Worm (Caenorhabditis elegans) whole organism, L3 larva: ENCODE measurements around the gene sftb-6.

ENCODE experiments used
- eor-1 ChIP-seq, 2 experiments: fragments of 150-350 bp; optimal IDR thresholded peaks; 2 replicates each; lab custom pipeline; 2014 to 2018; ENCODE audit warnings: missing biosample characterization in 2 of 2, missing genetic modification characterization in 2 of 2
- fkh-10 ChIP-seq: sonication (generic microtip); optimal IDR thresholded peaks from 2 replicates; lab custom pipeline; 2017; ENCODE audit warnings: missing biosample characterization, missing genetic modification reagents, missing genetic modification characterization
- mml-1 ChIP-seq: fragments of 150-350 bp; sonication (generic microtip); optimal IDR thresholded peaks from 3 replicates; lab custom pipeline; 2014; ENCODE audit warnings: missing biosample characterization, missing genetic modification characterization
- nhr-23 ChIP-seq: fragments of 150-350 bp; optimal IDR thresholded peaks from 2 replicates; lab custom pipeline; 2014; ENCODE audit warnings: missing biosample characterization, missing genetic modification reagents, missing genetic modification characterization
- pha-4 ChIP-seq: fragments of 150-350 bp; optimal IDR thresholded peaks from 2 replicates; lab custom pipeline; 2014; ENCODE audit warnings: missing biosample characterization, missing genetic modification reagents, missing genetic modification characterization
- unc-62 ChIP-seq: fragments of 150-350 bp; sonication (generic microtip); optimal IDR thresholded peaks from 4 replicates; lab custom pipeline; 2014; ENCODE audit warnings: missing biosample characterization, missing genetic modification reagents, missing genetic modification characterization

- no peak for TF ChIP-seq mml-1
- TF ChIP-seq eor-1 (tag; optimal IDR thresholded peaks at IDR 0.05; lab: Kevin White, UChicago): no peak
- TF ChIP-seq unc-62 (GFP tag; lab: Kevin White, UChicago): no peak
- TF ChIP-seq fkh-10 (GFP tag; lab: Kevin White, UChicago): no peak
- TF ChIP-seq pha-4 (tag; lab: Kevin White, UChicago): no peak
- no peak for TF ChIP-seq nhr-23
These were observed 28.9 kb upstream of the sftb-6 start, which contains the start of gene egl-26 for ce11 chrII:69354-69753.
